Fruit fly (Drosophila melanogaster): ENCODE measurements around the gene aly.
A peak's percentile ranks its signal among the peaks of the same experiment; 100 is the strongest.

Gene aly

DNA sequence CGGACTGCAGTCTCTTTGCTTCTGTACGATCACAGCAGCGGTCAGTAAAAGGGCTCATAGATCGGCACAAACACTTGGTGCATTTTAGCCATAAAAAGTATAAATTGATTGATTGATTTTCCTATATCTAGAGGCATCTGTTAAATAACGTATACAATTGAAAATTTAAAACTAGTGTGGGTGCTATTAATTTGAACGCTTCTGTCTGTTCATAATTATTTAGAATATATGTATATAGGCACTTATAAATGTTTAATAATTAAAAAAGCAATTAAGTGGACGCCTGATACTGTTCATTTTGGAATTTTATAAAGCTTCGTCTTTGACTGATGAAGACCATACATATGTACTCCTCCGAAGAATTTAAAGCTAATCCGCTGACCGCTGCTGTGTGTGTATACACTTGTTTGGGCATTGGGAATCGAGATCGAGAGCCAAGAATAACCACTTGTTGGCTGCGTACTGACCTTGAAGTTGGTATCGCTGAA lies 19.0 kb upstream of the aly start (continued):
- peak; percentile 6 for TF ChIP-seq CG16815 (GFP tag; optimal IDR thresholded peaks at IDR 0.05)
- TF ChIP-seq CG1602 (GFP tag; optimal IDR thresholded peaks at IDR 0.05) = peak; percentile 6
- peak; percentile 80 for TF ChIP-seq lbe (GFP tag; optimal IDR thresholded peaks at IDR 0.05)
- TF ChIP-seq br (optimal IDR thresholded peaks at IDR 0.05) = no peak
- TF ChIP-seq bcd (GFP tag; optimal IDR thresholded peaks at IDR 0.05) = peak; percentile 47
- TF ChIP-seq nau (GFP tag; optimal IDR thresholded peaks at IDR 0.05) = peak; percentile 12
- TF ChIP-seq ssp (GFP tag; IDR thresholded peaks at IDR 0.05) = no peak
- TF ChIP-seq CG2712 (tag; optimal IDR thresholded peaks at IDR 0.05) = peak; percentile 38
- TF ChIP-seq lab (GFP tag; optimal IDR thresholded peaks at IDR 0.05) = peak; percentile 41
- TF ChIP-seq CG10147 (GFP tag; optimal IDR thresholded peaks at IDR 0.05) = peak; percentile 41
- peak; percentile 24 for TF ChIP-seq CG12155 (GFP tag; optimal IDR thresholded peaks at IDR 0.05)
- peak; percentile 39 for TF ChIP-seq CG2120 (GFP tag; optimal IDR thresholded peaks at IDR 0.05)
- peak; percentile 70 for TF ChIP-seq CG11696 (GFP tag; IDR thresholded peaks at IDR 0.05)
- TF ChIP-seq Rfx (GFP tag; IDR thresholded peaks at IDR 0.05) = peak; percentile 56; the same call in 1 of the 2 replicates
- TF ChIP-seq BtbVII (GFP tag; optimal IDR thresholded peaks at IDR 0.05) = peak; percentile 1
- TF ChIP-seq tap (tag; optimal IDR thresholded peaks at IDR 0.05) = no peak
- TF ChIP-seq CG8944 (GFP tag; optimal IDR thresholded peaks at IDR 0.05) = no peak
- no peak for TF ChIP-seq CG1792 (GFP tag; optimal IDR thresholded peaks at IDR 0.05)
- TF ChIP-seq CG13894 (tag; optimal IDR thresholded peaks at IDR 0.05) = no peak
- TF ChIP-seq az2 (GFP tag; optimal IDR thresholded peaks at IDR 0.05) = peak; percentile 52
- peak; percentile 18 for TF ChIP-seq Hand (GFP tag; optimal IDR thresholded peaks at IDR 0.05)
- TF ChIP-seq Asciz (GFP tag; optimal IDR thresholded peaks at IDR 0.05) = peak; percentile 50
- peak; percentile 57 for TF ChIP-seq CG3281 (GFP tag; optimal IDR thresholded peaks at IDR 0.05)
- peak; percentile 38 for TF ChIP-seq Blimp-1 (GFP tag; optimal IDR thresholded peaks at IDR 0.05)
- peak; percentile 25 for TF ChIP-seq CG14710 (tag; optimal IDR thresholded peaks at IDR 0.05)
- peak; percentile 57; the same call in 1 of the 2 replicates for TF ChIP-seq CG31441 (GFP tag; IDR thresholded peaks at IDR 0.05)
- TF ChIP-seq trem (tag; optimal IDR thresholded peaks at IDR 0.05) = peak; percentile 38
- TF ChIP-seq CG9437 (GFP tag; optimal IDR thresholded peaks at IDR 0.05) = peak; percentile 22
- TF ChIP-seq lola (GFP tag; optimal IDR thresholded peaks at IDR 0.05) = peak in 1 of 3 experiments; percentile 22
- TF ChIP-seq CG12942 (GFP tag; optimal IDR thresholded peaks at IDR 0.05) = peak; percentile 34
- TF ChIP-seq Sox102F (GFP tag; optimal IDR thresholded peaks at IDR 0.05) = peak; percentile 61
- peak; percentile 50 for TF ChIP-seq Xbp1 (GFP tag; optimal IDR thresholded peaks at IDR 0.05)
- peak; percentile 20 for TF ChIP-seq phol (tag; optimal IDR thresholded peaks at IDR 0.05)
- TF ChIP-seq CG9727 (GFP tag; optimal IDR thresholded peaks at IDR 0.05) = peak; percentile 43
- peak; percentile 51; the same call in 2 of the 3 replicates for TF ChIP-seq row (GFP tag; IDR thresholded peaks at IDR 0.05)
- TF ChIP-seq Sox100B (GFP tag; optimal IDR thresholded peaks at IDR 0.05) = peak; percentile 49
- peak; percentile 38 for TF ChIP-seq fd96Cb (tag; optimal IDR thresholded peaks at IDR 0.05)
- TF ChIP-seq Oli (tag; optimal IDR thresholded peaks at IDR 0.05) = peak; percentile 71
- no peak for TF ChIP-seq CG3163 (GFP tag; optimal IDR thresholded peaks at IDR 0.05)
- no peak for TF ChIP-seq prd (optimal IDR thresholded peaks at IDR 0.05)
- TF ChIP-seq prd (GFP tag; IDR thresholded peaks at IDR 0.05) = peak; percentile 45; the same call in 2 of the 3 replicates
- TF ChIP-seq CG18619 (GFP tag; optimal IDR thresholded peaks at IDR 0.05) = peak; percentile 32
- peak; percentile 63 for TF ChIP-seq dmrt99B (tag; optimal IDR thresholded peaks at IDR 0.05)
- TF ChIP-seq CG6272 (GFP tag; IDR thresholded peaks at IDR 0.05) = 0 out of 2 replicates have a peak, but pooled peaks have one; percentile 4
- no peak; the same call in 2 of the 3 replicates for TF ChIP-seq so (GFP tag; IDR thresholded peaks at IDR 0.05)
- TF ChIP-seq Fer1 (GFP tag; optimal IDR thresholded peaks at IDR 0.05) = peak; percentile 34
- peak; percentile 58 for TF ChIP-seq CG18262 (tag; optimal IDR thresholded peaks at IDR 0.05)
- TF ChIP-seq CG7839 (tag; optimal IDR thresholded peaks at IDR 0.05) = peak; percentile 37
- peak; percentile 43; the same call in 1 of the 2 replicates for TF ChIP-seq CG6689 (GFP tag; IDR thresholded peaks at IDR 0.05)
- peak; percentile 81 for TF ChIP-seq nom (GFP tag; optimal IDR thresholded peaks at IDR 0.05)

All from whole organism, embryonic.